Fruit fly (Drosophila melanogaster) whole organism, embryonic: ENCODE measurements around the gene CG31898.

Experiments
- Ada2b ChIP-seq: fragments of 200-800 bp; sonication (Bioruptor generic); IDR thresholded peaks from 2 replicates; pipeline ENCODE4 v1.3.6; 2022; ENCODE audit warnings: missing biosample characterization, missing genetic modification characterization
- B-H1 ChIP-seq: fragments of 200-800 bp; sonication (Bioruptor generic); IDR thresholded peaks from 3 replicates; pipeline ENCODE4 v1.3.6; 2022; ENCODE audit warnings: missing biosample characterization, missing genetic modification characterization
- Bdp1 ChIP-seq: fragments of 200-800 bp; sonication (Bioruptor generic); optimal IDR thresholded peaks from 3 replicates; lab custom pipeline; 2016; ENCODE audit warnings: missing biosample characterization, missing genetic modification characterization
- CG10431 ChIP-seq: fragments of 200-800 bp; sonication (Bioruptor generic); optimal IDR thresholded peaks from 3 replicates; lab custom pipeline; 2018; ENCODE audit warnings: missing biosample characterization, mild to moderate bottlenecking, missing genetic modification characterization
- CG10959 ChIP-seq: fragments of 200-800 bp; sonication (Bioruptor generic); IDR thresholded peaks from 2 replicates; pipeline ENCODE4 v1.3.6; 2022; ENCODE audit warnings: missing biosample characterization, missing genetic modification characterization
- CG10979 ChIP-seq: fragments of 200-800 bp; sonication (Bioruptor generic); optimal IDR thresholded peaks from 2 replicates; lab custom pipeline; 2018; ENCODE audit warnings: missing biosample characterization, mild to moderate bottlenecking, missing genetic modification characterization, moderate library complexity
- CG11560 ChIP-seq: fragments of 200-800 bp; sonication (Bioruptor generic); IDR thresholded peaks from 3 replicates; pipeline ENCODE4 v1.3.6; 2022; ENCODE audit warnings: missing biosample characterization, missing genetic modification characterization
- CG12236 ChIP-seq: fragments of 200-800 bp; sonication (Bioruptor generic); optimal IDR thresholded peaks from 2 replicates; lab custom pipeline; 2016; ENCODE audit warnings: missing biosample characterization, missing genetic modification characterization
- CG12942 ChIP-seq: fragments of 200-800 bp; sonication (Bioruptor generic); optimal IDR thresholded peaks from 3 replicates; lab custom pipeline; 2016; ENCODE audit warnings: missing biosample characterization, missing genetic modification characterization
- CG13894 ChIP-seq: fragments of 200-800 bp; sonication (Bioruptor generic); optimal IDR thresholded peaks from 3 replicates; lab custom pipeline; 2018; ENCODE audit warnings: missing biosample characterization, mild to moderate bottlenecking, missing genetic modification characterization, moderate library complexity
- CG14965 ChIP-seq: fragments of 200-800 bp; sonication (Bioruptor generic); optimal IDR thresholded peaks from 2 replicates; lab custom pipeline; 2016; ENCODE audit warnings: missing biosample characterization, missing genetic modification characterization, borderline replicate concordance
- CG1603 ChIP-seq: fragments of 200-800 bp; sonication (Bioruptor generic); optimal IDR thresholded peaks from 2 replicates; lab custom pipeline; 2019; ENCODE audit warnings: missing biosample characterization, mild to moderate bottlenecking, missing genetic modification characterization, moderate library complexity
- CG16813 ChIP-seq: fragments of 200-800 bp; sonication (Bioruptor generic); IDR thresholded peaks from 3 replicates; pipeline ENCODE4 v1.3.6; 2022; ENCODE audit warnings: missing biosample characterization, missing genetic modification characterization; ENCODE audit not compliant: partially characterized antibody
- CG17328 ChIP-seq: fragments of 200-800 bp; sonication (Bioruptor generic); IDR thresholded peaks from 2 replicates; pipeline ENCODE4 v1.3.6; 2022; ENCODE audit warnings: missing biosample characterization, missing genetic modification characterization
- CG18764 ChIP-seq: fragments of 200-800 bp; sonication (Bioruptor generic); optimal IDR thresholded peaks from 3 replicates; lab custom pipeline; 2016; ENCODE audit warnings: missing biosample characterization, missing genetic modification characterization
- CG42726 ChIP-seq: fragments of 200-800 bp; sonication (Bioruptor generic); IDR thresholded peaks from 2 replicates; pipeline ENCODE4 v1.3.6; 2022; ENCODE audit warnings: missing biosample characterization, missing genetic modification characterization; ENCODE audit not compliant: partially characterized antibody
- CG4820 ChIP-seq: fragments of 200-800 bp; sonication (Bioruptor generic); optimal IDR thresholded peaks from 3 replicates; lab custom pipeline; 2016; ENCODE audit warnings: missing biosample characterization, missing genetic modification characterization
- CG7372 ChIP-seq: fragments of 200-800 bp; sonication (Bioruptor generic); IDR thresholded peaks from 2 replicates; pipeline ENCODE4 v1.3.6; 2022; ENCODE audit warnings: missing biosample characterization, missing genetic modification characterization
- CG7839 ChIP-seq: fragments of 200-800 bp; sonication (Bioruptor generic); optimal IDR thresholded peaks from 3 replicates; lab custom pipeline; 2018; ENCODE audit warnings: missing biosample characterization, mild to moderate bottlenecking, missing genetic modification characterization, moderate library complexity
- CG9817 ChIP-seq: fragments of 200-800 bp; sonication (Bioruptor generic); optimal IDR thresholded peaks from 2 replicates; lab custom pipeline; 2018; ENCODE audit warnings: missing biosample characterization, mild to moderate bottlenecking, missing genetic modification characterization, moderate library complexity
- Dek ChIP-seq: fragments of 200-800 bp; sonication (Bioruptor generic); optimal IDR thresholded peaks from 3 replicates; lab custom pipeline; 2019; ENCODE audit warnings: missing biosample characterization, mild to moderate bottlenecking, missing genetic modification characterization, moderate library complexity
- Dp ChIP-seq: fragments of 200-800 bp; sonication (Bioruptor generic); optimal IDR thresholded peaks from 2 replicates; lab custom pipeline; 2018; ENCODE audit warnings: missing biosample characterization, mild to moderate bottlenecking, missing genetic modification characterization, moderate library complexity
- Elba2 ChIP-seq: fragments of 200-800 bp; sonication (Bioruptor generic); optimal IDR thresholded peaks from 3 replicates; lab custom pipeline; 2016; ENCODE audit warnings: missing biosample characterization, missing genetic modification characterization
- Ets97D ChIP-seq: fragments of 200-800 bp; sonication (Bioruptor generic); optimal IDR thresholded peaks from 3 replicates; lab custom pipeline; 2016; ENCODE audit warnings: missing biosample characterization, missing genetic modification characterization
- HLH54F ChIP-seq: fragments of 200-800 bp; sonication (Bioruptor generic); optimal IDR thresholded peaks from 3 replicates; lab custom pipeline; 2016; ENCODE audit warnings: missing biosample characterization, missing genetic modification characterization
- Jarid2 ChIP-seq: fragments of 200-800 bp; sonication (Bioruptor generic); optimal IDR thresholded peaks from 3 replicates; lab custom pipeline; 2017; ENCODE audit warnings: mild to moderate bottlenecking, missing biosample characterization, missing genetic modification reagents, missing genetic modification characterization
- Ptx1 ChIP-seq: fragments of 200-800 bp; sonication (Bioruptor generic); IDR thresholded peaks from 2 replicates; pipeline ENCODE4 v1.3.6; 2022; ENCODE audit warnings: missing biosample characterization, missing genetic modification characterization
- Sry-β ChIP-seq: fragments of 200-800 bp; sonication (Bioruptor generic); optimal IDR thresholded peaks from 2 replicates; lab custom pipeline; 2018; ENCODE audit warnings: missing biosample characterization, mild to moderate bottlenecking, missing genetic modification characterization, moderate library complexity
- Stat92E ChIP-seq, 3 experiments: fragments of >200 bp in 2 of 3; fragments of 200-800 bp in 1 of 3; sonication (Bioruptor generic) in 1 of 3; optimal IDR thresholded peaks; 2 replicates each; lab custom pipeline; 2017 to 2019; ENCODE audit warnings: missing biosample characterization in 3 of 3, missing genetic modification characterization in 3 of 3, mild to moderate bottlenecking in 1 of 3, moderate library complexity in 1 of 3
- bab2 ChIP-seq: fragments of 200-800 bp; sonication (Bioruptor generic); optimal IDR thresholded peaks from 2 replicates; lab custom pipeline; 2016; ENCODE audit warnings: missing biosample characterization, missing genetic modification characterization
- cato ChIP-seq: fragments of 200-800 bp; sonication (Bioruptor generic); optimal IDR thresholded peaks from 2 replicates; lab custom pipeline; 2016; ENCODE audit warnings: missing biosample characterization, missing genetic modification characterization, borderline replicate concordance
- cwo ChIP-seq: fragments of 200-800 bp; sonication (Bioruptor generic); optimal IDR thresholded peaks from 3 replicates; lab custom pipeline; 2017; ENCODE audit warnings: missing biosample characterization, missing genetic modification characterization, mild to moderate bottlenecking, moderate library complexity, missing genetic modification reagents
- dysf ChIP-seq: fragments of 200-800 bp; sonication (Bioruptor generic); IDR thresholded peaks from 3 replicates; pipeline ENCODE4 v1.3.6; 2022; ENCODE audit warnings: missing biosample characterization, missing genetic modification characterization
- fu2 ChIP-seq: fragments of 200-800 bp; sonication (Bioruptor generic); optimal IDR thresholded peaks from 2 replicates; lab custom pipeline; 2016; ENCODE audit warnings: missing biosample characterization, missing genetic modification characterization
- gsb ChIP-seq: fragments of 200-800 bp; sonication (Bioruptor generic); IDR thresholded peaks from 2 replicates; pipeline ENCODE4 v1.3.6; 2022; ENCODE audit warnings: missing biosample characterization, missing genetic modification characterization
- hbn ChIP-seq: fragments of 200-800 bp; sonication (Bioruptor generic); IDR thresholded peaks from 2 replicates; pipeline ENCODE4 v1.3.6; 2022; ENCODE audit warnings: missing biosample characterization, missing genetic modification characterization; ENCODE audit not compliant: partially characterized antibody
- ken ChIP-seq: fragments of 200-800 bp; sonication (Bioruptor generic); IDR thresholded peaks from 3 replicates; pipeline ENCODE4 v1.3.6; 2022; ENCODE audit warnings: missing biosample characterization, missing genetic modification characterization
- klu ChIP-seq: fragments of 200-800 bp; sonication (Bioruptor generic); IDR thresholded peaks from 2 replicates; pipeline ENCODE4 v1.3.6; 2022; ENCODE audit warnings: missing biosample characterization, missing genetic modification characterization
- lmd ChIP-seq: fragments of 200-800 bp; sonication (Bioruptor generic); IDR thresholded peaks from 2 replicates; pipeline ENCODE4 v1.3.6; 2022; ENCODE audit warnings: missing biosample characterization, missing genetic modification characterization
- p53 ChIP-seq: fragments of 200-800 bp; sonication (Bioruptor generic); optimal IDR thresholded peaks from 2 replicates; lab custom pipeline; 2016; ENCODE audit warnings: missing biosample characterization, missing genetic modification characterization
- pita ChIP-seq: fragments of 200-800 bp; sonication (Bioruptor generic); optimal IDR thresholded peaks from 2 replicates; lab custom pipeline; 2017; ENCODE audit warnings: missing biosample characterization, mild to moderate bottlenecking, missing genetic modification characterization
- pnt ChIP-seq: fragments of 200-800 bp; sonication (Bioruptor generic); optimal IDR thresholded peaks from 3 replicates; lab custom pipeline; 2016; ENCODE audit warnings: missing biosample characterization, missing genetic modification characterization
- pros ChIP-seq: fragments of 200-800 bp; sonication (Bioruptor generic); optimal IDR thresholded peaks from 3 replicates; lab custom pipeline; 2019; ENCODE audit warnings: missing biosample characterization, mild to moderate bottlenecking, missing genetic modification characterization, moderate library complexity
- sd ChIP-seq: fragments of 200-800 bp; sonication (Bioruptor generic); optimal IDR thresholded peaks from 3 replicates; lab custom pipeline; 2018; ENCODE audit warnings: missing biosample characterization, mild to moderate bottlenecking, missing genetic modification characterization, moderate library complexity
- sob ChIP-seq: fragments of 200-800 bp; sonication (Bioruptor generic); IDR thresholded peaks from 2 replicates; pipeline ENCODE4 v1.3.6; 2022; ENCODE audit warnings: missing biosample characterization, missing genetic modification characterization
- tap ChIP-seq: fragments of 200-800 bp; optimal IDR thresholded peaks from 3 replicates; lab custom pipeline; 2019; ENCODE audit warnings: missing biosample characterization, mild to moderate bottlenecking, missing genetic modification characterization, moderate library complexity
- tx ChIP-seq: fragments of 200-800 bp; sonication (Bioruptor generic); optimal IDR thresholded peaks from 2 replicates; lab custom pipeline; 2016; ENCODE audit warnings: missing biosample characterization, missing genetic modification characterization
- zen2 ChIP-seq: fragments of 200-800 bp; sonication (Bioruptor generic); IDR thresholded peaks from 3 replicates; pipeline ENCODE4 v1.3.6; 2022; ENCODE audit warnings: missing biosample characterization, missing genetic modification characterization; ENCODE audit not compliant: partially characterized antibody
- zf30C ChIP-seq: fragments of 200-800 bp; sonication (Bioruptor generic); optimal IDR thresholded peaks from 3 replicates; lab custom pipeline; 2018; ENCODE audit warnings: missing biosample characterization, mild to moderate bottlenecking, missing genetic modification characterization

CG31898 gene

dm6 chr2L:8376717-8377116 lies 23.5 kb upstream of the CG31898 start, which contains the start of the genes CG13390 and CG17294 (continued):
- TF ChIP-seq gsb (GFP tag; lab: Robert Waterston, UW) = peak; percentile 99
- TF ChIP-seq pnt (GFP tag; lab: Kevin White, UChicago) = peak; percentile 93
- TF ChIP-seq Elba2 (GFP tag; lab: Kevin White, UChicago) = peak; percentile 82
- TF ChIP-seq zf30C (GFP tag; lab: Kevin White, UChicago) = peak; percentile 54
- peak; percentile 90 for TF ChIP-seq Ets97D (GFP tag; lab: Kevin White, UChicago)
- TF ChIP-seq CG7372 (GFP tag; lab: Robert Waterston, UW) = peak; percentile 100
- TF ChIP-seq CG18764 = peak; percentile 99
- TF ChIP-seq bab2 (GFP tag; lab: Kevin White, UChicago) = peak; percentile 96
- TF ChIP-seq Dek = peak; percentile 100
- peak; percentile 99 for TF ChIP-seq B-H1
- TF ChIP-seq CG11560 (tag; lab: Robert Waterston, UW) = peak; percentile 95
- peak; percentile 100 for TF ChIP-seq CG17328 (GFP tag; lab: Robert Waterston, UW)
- peak; percentile 95 for TF ChIP-seq Jarid2 (GFP tag; lab: Kevin White, UChicago)
- TF ChIP-seq CG1603 (tag; lab: Kevin White, UChicago) = peak; percentile 96
- TF ChIP-seq dysf (GFP tag; lab: Robert Waterston, UW) = peak; percentile 100
- TF ChIP-seq CG14965 (GFP tag; lab: Kevin White, UChicago) = peak; percentile 37
- TF ChIP-seq p53 = peak; percentile 23
- peak; percentile 85 for TF ChIP-seq CG12236 (GFP tag; lab: Kevin White, UChicago)
- peak; percentile 97 for TF ChIP-seq CG10431 (GFP tag; lab: Kevin White, UChicago)
- TF ChIP-seq cato (GFP tag; lab: Kevin White, UChicago) = peak; percentile 98
- peak; percentile 99 for TF ChIP-seq CG10959 (GFP tag; lab: Robert Waterston, UW)
- TF ChIP-seq Ptx1 (GFP tag; lab: Robert Waterston, UW) = peak; percentile 100
- peak; percentile 99 for TF ChIP-seq lmd (GFP tag; lab: Robert Waterston, UW)
- TF ChIP-seq Ada2b = peak; percentile 100
- peak; percentile 100 for TF ChIP-seq tap (tag; lab: Kevin White, UChicago)
- TF ChIP-seq klu (GFP tag; lab: Robert Waterston, UW) = peak; percentile 99
- peak; percentile 68 for TF ChIP-seq CG16813 (GFP tag; lab: Robert Waterston, UW)
- TF ChIP-seq HLH54F (GFP tag; lab: Kevin White, UChicago) = peak; percentile 95

- peak; percentile 59; the same call in 1 of the 3 replicates for TF ChIP-seq zen2 (GFP tag; lab: Robert Waterston, UW)
- TF ChIP-seq Stat92E (GFP tag; optimal IDR thresholded peaks at IDR 0.05; lab: Kevin White, UChicago) = no peak
- peak; percentile 24 for TF ChIP-seq Dp (GFP tag; lab: Kevin White, UChicago)
- no peak for TF ChIP-seq sd (tag; lab: Kevin White, UChicago)
- no peak for TF ChIP-seq Sry-β
- TF ChIP-seq CG4820 (GFP tag; lab: Kevin White, UChicago) = peak; percentile 17
- TF ChIP-seq CG9817 (tag; lab: Kevin White, UChicago) = no peak
- peak; percentile 4 for TF ChIP-seq CG12942 (GFP tag; lab: Kevin White, UChicago)
- TF ChIP-seq pros (GFP tag; lab: Kevin White, UChicago) = no peak
- no peak for TF ChIP-seq Bdp1 (GFP tag; lab: Kevin White, UChicago)
- peak; percentile 30 for TF ChIP-seq CG10979 (tag; lab: Kevin White, UChicago)
- TF ChIP-seq cwo (GFP tag; lab: Kevin White, UChicago) = peak; percentile 44
- TF ChIP-seq CG13894 (tag; lab: Kevin White, UChicago) = no peak
- TF ChIP-seq CG1603 (tag; lab: Kevin White, UChicago) = peak; percentile 28
- TF ChIP-seq fu2 = no peak
- peak; percentile 57 for TF ChIP-seq hbn (GFP tag; lab: Robert Waterston, UW)
- no peak for TF ChIP-seq tx (GFP tag; lab: Kevin White, UChicago)
- TF ChIP-seq CG7839 = peak; percentile 46
- no peak; the same call in 1 of the 2 replicates for TF ChIP-seq sob (GFP tag; lab: Robert Waterston, UW)
- no peak for TF ChIP-seq pita (GFP tag; lab: Kevin White, UChicago)
- no peak; the same call in 2 of the 3 replicates for TF ChIP-seq ken (GFP tag; lab: Robert Waterston, UW)
- no peak for TF ChIP-seq CG42726
Measured at dm6 chr2L:8381508-8382036, 18.6 kb upstream of the CG31898 start, which contains the start of gene AlaRS. Gene AlaRS, minus strand, starts transcription at chr2L:8381764.
